Fruit fly (Drosophila melanogaster) whole organism, pupa: ENCODE data around the gene CG15468.

Experiments
- CG12605 ChIP-seq: fragments of 200-800 bp; sonication (Bioruptor generic); IDR thresholded peaks from 2 replicates; pipeline ENCODE4 v1.3.6; 2022; ENCODE audit warnings: missing biosample characterization, missing genetic modification characterization
- CG13204 ChIP-seq: fragments of 200-800 bp; sonication (Bioruptor generic); optimal IDR thresholded peaks from 2 replicates; lab custom pipeline; 2018; ENCODE audit warnings: missing biosample characterization, mild to moderate bottlenecking, missing genetic modification characterization, moderate library complexity
- CG17806 ChIP-seq: fragments of 200-800 bp; sonication (Bioruptor generic); optimal IDR thresholded peaks from 2 replicates; lab custom pipeline; 2018; ENCODE audit warnings: missing biosample characterization, mild to moderate bottlenecking, missing genetic modification characterization, moderate library complexity
- CG4496 ChIP-seq: fragments of 200-800 bp; sonication (Bioruptor generic); IDR thresholded peaks from 3 replicates; pipeline ENCODE4 v1.3.6; 2022; ENCODE audit warnings: missing biosample characterization, missing genetic modification characterization
- EcR ChIP-seq: fragments of 200-800 bp; sonication (Bioruptor generic); optimal IDR thresholded peaks from 3 replicates; lab custom pipeline; 2019; ENCODE audit warnings: missing biosample characterization, missing genetic modification characterization, mild to moderate bottlenecking, moderate library complexity, missing genetic modification reagents

- peak; percentile 27 for TF ChIP-seq CG17806 (tag; lab: Kevin White, UChicago)
- peak; percentile 4 for TF ChIP-seq EcR (GFP tag; lab: Kevin White, UChicago)
- TF ChIP-seq CG4496 (GFP tag; lab: Robert Waterston, UW) = no peak
- TF ChIP-seq CG13204 (GFP tag; lab: Kevin White, UChicago) = no peak
- no peak for TF ChIP-seq CG12605 (GFP tag; lab: Robert Waterston, UW)
Measured at dm6 chrX:4935979-4936843, 24.7 kb downstream of the CG15468 start.
